Fruit fly (Drosophila melanogaster) whole organism, embryonic: ENCODE measurements around the gene CG18661.
A peak's percentile ranks its signal among the peaks of the same experiment; 100 is the strongest.

Experiments
- ATbp ChIP-seq: fragments of 200-800 bp; sonication (Bioruptor generic); optimal IDR thresholded peaks from 2 replicates; lab custom pipeline; 2017; ENCODE audit warnings: missing biosample characterization, mild to moderate bottlenecking, missing genetic modification characterization, missing genetic modification reagents
- CG12299 ChIP-seq: fragments of 200-800 bp; sonication (Bioruptor generic); optimal IDR thresholded peaks from 2 replicates; lab custom pipeline; 2018; ENCODE audit warnings: missing biosample characterization, mild to moderate bottlenecking, missing genetic modification characterization
- CG13287 ChIP-seq: fragments of 200-800 bp; sonication (Bioruptor generic); IDR thresholded peaks from 2 replicates; pipeline ENCODE4 v1.3.6; 2022; ENCODE audit warnings: missing biosample characterization, missing genetic modification characterization; ENCODE audit not compliant: partially characterized antibody
- CG14860 ChIP-seq: fragments of 200-800 bp; sonication (Bioruptor generic); IDR thresholded peaks from 3 replicates; pipeline ENCODE4 v1.3.6; 2022; ENCODE audit warnings: missing biosample characterization, missing genetic modification characterization; ENCODE audit not compliant: partially characterized antibody
- CG15269 ChIP-seq: fragments of 200-800 bp; sonication (Bioruptor generic); optimal IDR thresholded peaks from 2 replicates; lab custom pipeline; 2018; ENCODE audit warnings: missing biosample characterization, mild to moderate bottlenecking, missing genetic modification characterization, moderate library complexity
- CG17361 ChIP-seq: fragments of 200-800 bp; sonication (Bioruptor generic); IDR thresholded peaks from 3 replicates; pipeline ENCODE4 v1.3.6; 2022; ENCODE audit warnings: missing biosample characterization, missing genetic modification characterization
- CG18599 ChIP-seq: fragments of 200-800 bp; sonication (Bioruptor generic); optimal IDR thresholded peaks from 3 replicates; lab custom pipeline; 2017; ENCODE audit warnings: missing biosample characterization, missing genetic modification characterization, mild to moderate bottlenecking, moderate library complexity, missing genetic modification reagents
- CG3281 ChIP-seq: fragments of 200-800 bp; sonication (Bioruptor generic); optimal IDR thresholded peaks from 3 replicates; lab custom pipeline; 2017; ENCODE audit warnings: missing biosample characterization, mild to moderate bottlenecking, missing genetic modification characterization
- CG34376 ChIP-seq: fragments of 200-800 bp; sonication (Bioruptor generic); optimal IDR thresholded peaks from 2 replicates; lab custom pipeline; 2018; ENCODE audit warnings: missing biosample characterization, mild to moderate bottlenecking, missing genetic modification characterization
- CG4707 ChIP-seq: fragments of 200-800 bp; sonication (Bioruptor generic); optimal IDR thresholded peaks from 2 replicates; lab custom pipeline; 2018; ENCODE audit warnings: missing biosample characterization, mild to moderate bottlenecking, missing genetic modification characterization, moderate library complexity
- Dref ChIP-seq: fragments of 200-800 bp; sonication (Bioruptor generic); IDR thresholded peaks from 2 replicates; pipeline ENCODE4 v1.3.6; 2022; ENCODE audit warnings: missing biosample characterization, missing genetic modification characterization
- ERR ChIP-seq: fragments of 200-800 bp; sonication (Bioruptor generic); optimal IDR thresholded peaks from 2 replicates; lab custom pipeline; 2016; ENCODE audit warnings: missing biosample characterization, missing genetic modification characterization
- GATAe ChIP-seq: fragments of 200-800 bp; sonication (Bioruptor generic); conservative IDR thresholded peaks from 2 replicates; pipeline ENCODE4 v1.3.6; 2022; ENCODE audit warnings: missing biosample characterization, missing genetic modification characterization
- HLH54F ChIP-seq: fragments of 200-800 bp; sonication (Bioruptor generic); optimal IDR thresholded peaks from 3 replicates; lab custom pipeline; 2016; ENCODE audit warnings: missing biosample characterization, missing genetic modification characterization
- Hr51 ChIP-seq, 2 experiments: fragments of 200-800 bp; sonication (Bioruptor generic); optimal IDR thresholded peaks; 2 replicates in 1 of 2; 3 replicates in 1 of 2; lab custom pipeline; 2016 to 2018; ENCODE audit warnings: missing biosample characterization in 2 of 2, missing genetic modification characterization in 2 of 2, mild to moderate bottlenecking in 1 of 2, moderate library complexity in 1 of 2
- Mes4 ChIP-seq: fragments of 200-800 bp; sonication (Bioruptor generic); optimal IDR thresholded peaks from 2 replicates; lab custom pipeline; 2016; ENCODE audit warnings: missing biosample characterization, missing genetic modification characterization
- NfI ChIP-seq: fragments of 200-800 bp; sonication (Bioruptor generic); optimal IDR thresholded peaks from 3 replicates; lab custom pipeline; 2018; ENCODE audit warnings: missing biosample characterization, mild to moderate bottlenecking, missing genetic modification characterization, moderate library complexity
- Ptx1 ChIP-seq: fragments of 200-800 bp; sonication (Bioruptor generic); IDR thresholded peaks from 2 replicates; pipeline ENCODE4 v1.3.6; 2022; ENCODE audit warnings: missing biosample characterization, missing genetic modification characterization
- Xbp1 ChIP-seq: fragments of 200-800 bp; sonication (Bioruptor generic); optimal IDR thresholded peaks from 3 replicates; lab custom pipeline; 2016; ENCODE audit warnings: missing biosample characterization, mild to moderate bottlenecking, missing genetic modification characterization
- ac ChIP-seq: fragments of 200-800 bp; sonication (Bioruptor generic); optimal IDR thresholded peaks from 3 replicates; lab custom pipeline; 2017; ENCODE audit warnings: missing biosample characterization, mild to moderate bottlenecking, missing genetic modification characterization
- amos ChIP-seq: fragments of 200-800 bp; sonication (Bioruptor generic); IDR thresholded peaks from 2 replicates; pipeline ENCODE4 v1.3.6; 2022; ENCODE audit warnings: missing biosample characterization, missing genetic modification characterization; ENCODE audit not compliant: partially characterized antibody
- bsh ChIP-seq, 2 experiments: fragments of 200-800 bp; sonication (Bioruptor generic); optimal IDR thresholded peaks; 2 replicates each; lab custom pipeline; 2017 to 2018; ENCODE audit warnings: mild to moderate bottlenecking in 2 of 2, missing biosample characterization in 2 of 2, missing genetic modification characterization in 2 of 2, moderate library complexity in 1 of 2
- en ChIP-seq: fragments of 200-800 bp; sonication (Bioruptor generic); optimal IDR thresholded peaks from 2 replicates; lab custom pipeline; 2016; ENCODE audit warnings: missing biosample characterization, missing genetic modification characterization
- exex ChIP-seq: fragments of 200-800 bp; sonication (Bioruptor generic); optimal IDR thresholded peaks from 4 replicates; lab custom pipeline; 2018; ENCODE audit warnings: missing biosample characterization, mild to moderate bottlenecking, missing genetic modification characterization, moderate library complexity
- fru ChIP-seq: fragments of >200 bp; optimal IDR thresholded peaks from 2 replicates; lab custom pipeline; 2017
- gem ChIP-seq: fragments of 200-800 bp; sonication (Bioruptor generic); optimal IDR thresholded peaks from 2 replicates; lab custom pipeline; 2019; ENCODE audit warnings: missing biosample characterization, mild to moderate bottlenecking, missing genetic modification characterization, moderate library complexity
- grau ChIP-seq: fragments of 200-800 bp; optimal IDR thresholded peaks from 3 replicates; lab custom pipeline; 2019; ENCODE audit warnings: missing biosample characterization, mild to moderate bottlenecking, missing genetic modification characterization, moderate library complexity
- grn ChIP-seq: fragments of 200-800 bp; sonication (Bioruptor generic); optimal IDR thresholded peaks from 3 replicates; lab custom pipeline; 2017; ENCODE audit warnings: missing biosample characterization, missing genetic modification characterization
- lab ChIP-seq: fragments of 200-800 bp; sonication (Bioruptor generic); optimal IDR thresholded peaks from 3 replicates; lab custom pipeline; 2017; ENCODE audit warnings: missing biosample characterization, missing genetic modification characterization, mild to moderate bottlenecking, moderate library complexity, missing genetic modification reagents
- mirr ChIP-seq: fragments of 200-800 bp; sonication (Bioruptor generic); optimal IDR thresholded peaks from 3 replicates; lab custom pipeline; 2018; ENCODE audit warnings: missing biosample characterization, mild to moderate bottlenecking, missing genetic modification characterization
- ranshi ChIP-seq: fragments of 200-800 bp; sonication (Bioruptor generic); IDR thresholded peaks from 2 replicates; pipeline ENCODE4 v1.3.6; 2022; ENCODE audit warnings: missing biosample characterization, missing genetic modification characterization
- row ChIP-seq: fragments of 200-800 bp; sonication (Bioruptor generic); IDR thresholded peaks from 3 replicates; pipeline ENCODE4 v1.3.6; 2022; ENCODE audit warnings: missing biosample characterization, missing genetic modification characterization
- sima ChIP-seq: fragments of 200-800 bp; sonication (Bioruptor generic); optimal IDR thresholded peaks from 2 replicates; lab custom pipeline; 2016; ENCODE audit warnings: missing biosample characterization, missing genetic modification characterization
- sug ChIP-seq: fragments of 200-800 bp; optimal IDR thresholded peaks from 2 replicates; lab custom pipeline; 2019; ENCODE audit warnings: missing biosample characterization, mild to moderate bottlenecking, missing genetic modification characterization, moderate library complexity
- ttk ChIP-seq: fragments of 200-800 bp; sonication (Bioruptor generic); IDR thresholded peaks from 2 replicates; pipeline ENCODE4 v2.1.2; 2022; ENCODE audit warnings: missing biosample characterization, missing genetic modification characterization
- wek ChIP-seq: fragments of 200-800 bp; sonication (Bioruptor generic); optimal IDR thresholded peaks from 3 replicates; lab custom pipeline; 2018; ENCODE audit warnings: missing biosample characterization, mild to moderate bottlenecking, missing genetic modification characterization, moderate library complexity
- zen ChIP-seq: fragments of 200-800 bp; sonication (Bioruptor generic); optimal IDR thresholded peaks from 3 replicates; lab custom pipeline; 2018; ENCODE audit warnings: missing biosample characterization, mild to moderate bottlenecking, missing genetic modification characterization, moderate library complexity

CG18661 gene

DNA sequence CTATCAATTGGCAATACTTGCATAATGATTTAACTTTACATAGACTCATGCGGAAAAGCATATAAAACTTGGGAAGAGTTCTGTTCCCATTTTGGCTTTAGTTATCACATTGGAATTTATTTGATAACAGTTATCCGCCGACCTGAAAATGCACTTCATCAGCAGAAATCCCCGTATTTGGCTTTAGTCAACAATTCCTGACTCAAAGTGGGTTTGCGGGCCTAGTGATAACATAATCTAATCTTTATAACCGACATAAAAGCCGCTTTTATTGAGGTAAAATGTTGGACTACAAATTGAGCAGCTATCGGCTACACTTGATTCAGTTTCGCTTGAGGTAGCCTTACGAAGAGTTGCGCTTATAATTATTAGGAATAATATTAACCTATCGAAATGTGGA is 12.9 kb downstream of the CG18661 start, which contains the start of gene CG9568 (continued):
- peak; percentile 42 for TF ChIP-seq wek (GFP tag; lab: Kevin White, UChicago)
- no peak for TF ChIP-seq Dref
- peak; percentile 9 for TF ChIP-seq ATbp (GFP tag; lab: Kevin White, UChicago)
- TF ChIP-seq Xbp1 (GFP tag; lab: Kevin White, UChicago) = no peak
- no peak for TF ChIP-seq Ptx1 (GFP tag; lab: Robert Waterston, UW)
- TF ChIP-seq exex = peak; percentile 49
- no peak for TF ChIP-seq CG12299 (tag; lab: Kevin White, UChicago)

DNA sequence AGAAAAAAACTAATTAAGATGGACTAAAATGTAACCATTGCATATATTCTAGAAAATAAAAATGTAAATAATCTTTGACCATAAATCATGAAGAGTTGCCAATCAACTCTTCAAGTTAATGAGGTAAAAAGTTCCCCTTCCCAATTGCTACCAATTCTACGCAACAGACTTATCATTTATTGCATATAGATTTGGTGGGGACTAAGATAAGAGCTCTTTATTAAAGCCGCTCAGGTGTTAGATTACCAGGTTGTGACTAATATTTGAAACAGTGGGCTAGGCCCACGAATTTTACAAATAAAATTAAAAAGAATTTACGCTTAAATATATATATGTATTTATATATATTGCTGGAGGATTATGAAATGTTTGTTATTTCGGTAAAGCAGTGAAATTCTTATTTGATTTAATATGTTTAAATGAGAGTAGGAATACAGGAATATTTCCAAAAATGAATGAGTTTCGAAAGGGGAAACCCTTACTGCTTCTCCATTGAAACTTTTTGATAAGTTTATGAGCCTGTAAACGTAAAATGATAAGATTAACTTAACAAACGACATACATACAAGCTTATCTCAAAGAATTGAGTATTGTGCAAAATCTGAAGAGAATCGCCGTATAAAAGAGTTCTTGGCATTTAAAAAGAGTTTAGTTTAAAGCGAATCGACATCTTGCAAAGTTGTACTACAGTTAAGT is 14.3 kb downstream of the CG18661 start, which contains the start of gene CG13102:
Gene CG13102 (plus strand): TSS at position 646 of the 696 bp plus-strand sequence.
- TF ChIP-seq CG13287 (GFP tag; lab: Robert Waterston, UW) (no peak), grn (GFP tag; lab: Kevin White, UChicago) (peak; percentile 61), ttk (GFP tag; lab: Robert Waterston, UW) (no peak), Mes4 (GFP tag; lab: Kevin White, UChicago) (no peak), NfI (GFP tag; lab: Kevin White, UChicago) (peak; percentile 29), GATAe (GFP tag; lab: Robert Waterston, UW) (peak; percentile 59; the same call in 1 of the 2 replicates), Hr51 (GFP tag; optimal IDR thresholded peaks at IDR 0.05; lab: Kevin White, UChicago) (peak in 1 of 2 experiments; percentile 45), grau (tag; lab: Kevin White, UChicago) (peak; percentile 28), CG18599 (GFP tag; lab: Kevin White, UChicago) (peak; percentile 42), en (GFP tag; lab: Kevin White, UChicago) (no peak), CG14860 (GFP tag; lab: Robert Waterston, UW) (no peak), lab (GFP tag; lab: Kevin White, UChicago) (peak; percentile 5), CG34376 (GFP tag; lab: Kevin White, UChicago) (peak; percentile 40), fru (lab: Kevin White, UChicago) (no peak), mirr (peak; percentile 29), sima (no peak), ranshi (GFP tag; lab: Robert Waterston, UW) (0 out of 2 replicates have a peak, but pooled peaks have one; percentile 21), ac (GFP tag; lab: Kevin White, UChicago) (no peak), ERR (GFP tag; lab: Kevin White, UChicago) (no peak), row (GFP tag; lab: Robert Waterston, UW) (peak; percentile 63; the same call in 2 of the 3 replicates), exex (peak; percentile 92), CG17361 (GFP tag; lab: Robert Waterston, UW) (no peak), CG4707 (GFP tag; lab: Kevin White, UChicago) (no peak), bsh (GFP tag; optimal IDR thresholded peaks at IDR 0.05; lab: Kevin White, UChicago) (no peak), HLH54F (GFP tag; lab: Kevin White, UChicago) (no peak), amos (no peak), CG15269 (tag; lab: Kevin White, UChicago) (peak; percentile 13), CG3281 (peak; percentile 21), gem (tag; lab: Kevin White, UChicago) (no peak), sug (peak; percentile 56), zen (tag; lab: Kevin White, UChicago) (no peak)
- TF ChIP-seq, all 482 proteins: peak for 15
